Worm (Caenorhabditis elegans) whole organism, L1 larva: ENCODE measurements around the gene K01A11.3.

Experiments
- C04F5.9 ChIP-seq: sonication (generic microtip); optimal IDR thresholded peaks from 2 replicates; lab custom pipeline; 2016; ENCODE audit warnings: missing genetic modification characterization, missing compliant biosample characterization
- Y116A8C.19 ChIP-seq: sonication (generic microtip); optimal IDR thresholded peaks from 2 replicates; lab custom pipeline; 2016; ENCODE audit warnings: missing compliant biosample characterization, missing genetic modification characterization, borderline replicate concordance
- aha-1 ChIP-seq: fragments of 150-350 bp; optimal IDR thresholded peaks from 2 replicates; lab custom pipeline; 2014; ENCODE audit warnings: missing biosample characterization, missing genetic modification characterization
- alr-1 ChIP-seq: fragments of 200-800 bp; sonication (Bioruptor generic); optimal IDR thresholded peaks from 2 replicates; lab custom pipeline; 2018; ENCODE audit warnings: borderline replicate concordance, mild to moderate bottlenecking, missing genetic modification characterization, missing compliant biosample characterization
- blmp-1 ChIP-seq: fragments of 150-350 bp; optimal IDR thresholded peaks from 2 replicates; lab custom pipeline; 2014; ENCODE audit warnings: missing biosample characterization, missing genetic modification characterization
- ceh-8 ChIP-seq: fragments of 200-800 bp; sonication (Bioruptor generic); optimal IDR thresholded peaks from 2 replicates; lab custom pipeline; 2018; ENCODE audit warnings: mild to moderate bottlenecking, missing genetic modification characterization, moderate library complexity, missing compliant biosample characterization
- ceh-90 ChIP-seq: sonication (generic microtip); optimal IDR thresholded peaks from 2 replicates; lab custom pipeline; 2016; ENCODE audit warnings: missing genetic modification characterization, missing compliant biosample characterization
- dpl-1 ChIP-seq, 3 experiments: fragments of 150-350 bp in 2 of 3; sonication (generic microtip) in 1 of 3; optimal IDR thresholded peaks; 2 replicates each; lab custom pipeline; 2014 to 2017; ENCODE audit warnings: missing biosample characterization in 3 of 3, missing genetic modification characterization in 3 of 3, missing genetic modification reagents in 3 of 3
- efl-1 ChIP-seq, 4 experiments: fragments of 150-350 bp; optimal IDR thresholded peaks in 3 of 4; peaks in 1 of 4; 1 replicate in 1 of 4; 2 replicates in 3 of 4; lab custom pipeline; 2014; ENCODE audit warnings: missing biosample characterization in 2 of 4, missing genetic modification characterization in 2 of 4, missing genetic modification reagents in 2 of 4
- egl-13 ChIP-seq: sonication (generic microtip); optimal IDR thresholded peaks from 2 replicates; lab custom pipeline; 2016; ENCODE audit warnings: missing genotype, missing genetic modification reagents, missing genetic modification characterization, missing compliant biosample characterization
- egl-27 ChIP-seq, 2 experiments: fragments of 150-350 bp in 1 of 2; sonication (generic microtip); optimal IDR thresholded peaks; 3 replicates each; lab custom pipeline; 2017 to 2018; ENCODE audit warnings: missing biosample characterization in 2 of 2, missing genetic modification characterization in 2 of 2, missing genetic modification reagents in 2 of 2
- elt-2 ChIP-seq: sonication (generic microtip); optimal IDR thresholded peaks from 2 replicates; lab custom pipeline; 2016; ENCODE audit warnings: missing genetic modification characterization, mild to moderate bottlenecking, inconsistent platforms, missing compliant biosample characterization, missing genetic modification reagents
- elt-3 ChIP-seq, 6 experiments: fragments of 150-350 bp in 1 of 6; sonication (generic microtip); optimal IDR thresholded peaks; 2 replicates each; lab custom pipeline; 2017 to 2018; ENCODE audit warnings: missing biosample characterization in 6 of 6, missing genetic modification characterization in 6 of 6, inconsistent platforms in 1 of 6
- fkh-10 ChIP-seq: sonication (generic microtip); optimal IDR thresholded peaks from 2 replicates; lab custom pipeline; 2017; ENCODE audit warnings: missing biosample characterization, missing genetic modification reagents, missing genetic modification characterization
- fkh-8 ChIP-seq: sonication (generic microtip); optimal IDR thresholded peaks from 2 replicates; lab custom pipeline; 2016; ENCODE audit warnings: mild to moderate bottlenecking, missing genetic modification characterization, missing compliant biosample characterization
- fos-1 ChIP-seq: fragments of 150-350 bp; optimal IDR thresholded peaks from 2 replicates; lab custom pipeline; 2014; ENCODE audit warnings: missing biosample characterization, missing genetic modification characterization
- hlh-17 ChIP-seq: fragments of 200-800 bp; sonication (Bioruptor generic); optimal IDR thresholded peaks from 2 replicates; lab custom pipeline; 2018; ENCODE audit warnings: missing genetic modification characterization, mild to moderate bottlenecking, missing compliant biosample characterization, moderate library complexity, borderline replicate concordance
- hpl-2 ChIP-seq: fragments of 150-350 bp; optimal IDR thresholded peaks from 2 replicates; lab custom pipeline; 2014; ENCODE audit warnings: missing biosample characterization, missing genetic modification reagents, missing genetic modification characterization
- lin-15B ChIP-seq: fragments of 150-350 bp; sonication (generic microtip); optimal IDR thresholded peaks from 3 replicates; lab custom pipeline; 2014; ENCODE audit warnings: missing biosample characterization, missing genetic modification characterization
- lin-35 ChIP-seq, 2 experiments: fragments of 150-350 bp; optimal IDR thresholded peaks; 2 replicates each; lab custom pipeline; 2014; ENCODE audit warnings: missing biosample characterization in 2 of 2, missing genetic modification characterization in 2 of 2, missing genetic modification reagents in 2 of 2
- lin-39 ChIP-seq: fragments of 150-350 bp; optimal IDR thresholded peaks from 2 replicates; lab custom pipeline; 2014; ENCODE audit warnings: missing biosample characterization, missing genetic modification reagents, missing genetic modification characterization
- lir-3 ChIP-seq: sonication (generic microtip); optimal IDR thresholded peaks from 2 replicates; lab custom pipeline; 2016; ENCODE audit warnings: mild to moderate bottlenecking, missing genetic modification characterization, moderate library complexity, missing compliant biosample characterization; ENCODE audit not compliant: poor library complexity
- lsy-2 ChIP-seq, 2 experiments: fragments of 150-350 bp; optimal IDR thresholded peaks; 2 replicates each; lab custom pipeline; 2014; ENCODE audit warnings: missing biosample characterization in 2 of 2, missing genetic modification characterization in 2 of 2
- mdl-1 ChIP-seq, 2 experiments: fragments of 150-350 bp; optimal IDR thresholded peaks; 2 replicates each; lab custom pipeline; 2014 to 2017; ENCODE audit warnings: missing biosample characterization in 2 of 2, missing genetic modification characterization in 2 of 2, inconsistent platforms in 1 of 2
- mep-1 ChIP-seq: fragments of 150-350 bp; optimal IDR thresholded peaks from 2 replicates; lab custom pipeline; 2014; ENCODE audit warnings: missing biosample characterization, missing genetic modification characterization
- nhr-19 ChIP-seq: fragments of 200-800 bp; sonication (Bioruptor generic); conservative IDR thresholded peaks from 2 replicates; pipeline ENCODE4 v1.3.6; 2022; ENCODE audit warnings: missing genetic modification characterization, missing compliant biosample characterization
- nhr-237 ChIP-seq: fragments of 150-350 bp; optimal IDR thresholded peaks from 2 replicates; lab custom pipeline; 2014; ENCODE audit warnings: missing biosample characterization, missing genetic modification characterization
- nhr-28 ChIP-seq: fragments of 150-350 bp; optimal IDR thresholded peaks from 2 replicates; lab custom pipeline; 2014; ENCODE audit warnings: missing biosample characterization, missing genetic modification characterization
- nhr-71 ChIP-seq: sonication (generic microtip); optimal IDR thresholded peaks from 2 replicates; lab custom pipeline; 2016; ENCODE audit warnings: mild to moderate bottlenecking, missing genetic modification characterization, moderate library complexity, missing compliant biosample characterization
- nhr-84 ChIP-seq: sonication (generic microtip); optimal IDR thresholded peaks from 2 replicates; lab custom pipeline; 2017; ENCODE audit warnings: missing biosample characterization, missing genetic modification characterization
- nhr-85 ChIP-seq: sonication (generic microtip); peaks from one replicate; lab custom pipeline; 2016; ENCODE audit warnings: missing genetic modification characterization, inconsistent platforms, missing compliant biosample characterization
- pag-3 ChIP-seq: sonication (generic microtip); optimal IDR thresholded peaks from 2 replicates; lab custom pipeline; 2017; ENCODE audit warnings: missing genetic modification characterization, mild to moderate bottlenecking, missing compliant biosample characterization, antibody characterized with exemption, borderline replicate concordance; ENCODE audit not compliant: insufficient read depth
- rnt-1 ChIP-seq: sonication (generic microtip); optimal IDR thresholded peaks from 2 replicates; lab custom pipeline; 2016; ENCODE audit warnings: mild to moderate bottlenecking, missing genetic modification characterization, moderate library complexity, missing compliant biosample characterization
- skn-1 ChIP-seq: fragments of 150-350 bp; optimal IDR thresholded peaks from 2 replicates; lab custom pipeline; 2014; ENCODE audit warnings: missing biosample characterization, missing genetic modification characterization
- snpc-4 ChIP-seq: fragments of 150-350 bp; optimal IDR thresholded peaks from 2 replicates; lab custom pipeline; 2014; ENCODE audit warnings: missing biosample characterization, missing genetic modification characterization
- snu-23 ChIP-seq: sonication (generic microtip); optimal IDR thresholded peaks from 2 replicates; lab custom pipeline; 2016; ENCODE audit warnings: missing genetic modification characterization, missing compliant biosample characterization
- tlp-1 ChIP-seq: fragments of 150-350 bp; optimal IDR thresholded peaks from 2 replicates; lab custom pipeline; 2014; ENCODE audit warnings: missing biosample characterization, missing genetic modification characterization
- unc-130 ChIP-seq: fragments of 150-350 bp; optimal IDR thresholded peaks from 2 replicates; lab custom pipeline; 2017; ENCODE audit warnings: missing biosample characterization, missing genetic modification characterization, inconsistent platforms
- unc-62 ChIP-seq: fragments of 150-350 bp; optimal IDR thresholded peaks from 2 replicates; lab custom pipeline; 2014; ENCODE audit warnings: missing biosample characterization, missing genetic modification reagents, missing genetic modification characterization
- unc-98 ChIP-seq: fragments of 200-800 bp; sonication (Bioruptor generic); IDR thresholded peaks from 2 replicates; pipeline ENCODE4 v1.3.6; 2022; ENCODE audit warnings: missing genetic modification characterization, missing compliant biosample characterization
- zag-1 ChIP-seq: fragments of 150-350 bp; optimal IDR thresholded peaks from 2 replicates; lab custom pipeline; 2014; ENCODE audit warnings: missing biosample characterization, missing genetic modification characterization
- ztf-11 ChIP-seq, 2 experiments: sonication (generic microtip); optimal IDR thresholded peaks; 2 replicates each; lab custom pipeline; 2016 to 2017; ENCODE audit warnings: missing genetic modification characterization in 2 of 2, missing biosample characterization in 1 of 2, missing compliant biosample characterization in 1 of 2

K01A11.3 gene

ce11 chrIII:3431385-3431784 is 21.0 kb downstream of the K01A11.3 start, which contains the start of gene K01A11.1:
Gene K01A11.1, minus strand, starts transcription at chrIII:3431485.
- TF ChIP-seq fos-1 (tag; lab: Kevin White, UChicago) (no peak), blmp-1 (tag; lab: Kevin White, UChicago) (no peak), ceh-90 (tag; lab: Kevin White, UChicago) (no peak), ceh-8 (GFP tag; lab: Kevin White, UChicago) (no peak), elt-2 (tag; lab: Kevin White, UChicago) (no peak), mep-1 (no peak), nhr-84 (no peak), lin-35 (GFP tag; optimal IDR thresholded peaks at IDR 0.05; lab: Kevin White, UChicago) (no peak)

ce11 chrIII:3430667-3431066 is 21.7 kb downstream of the K01A11.3 start:
- no peak for TF ChIP-seq unc-62
- no peak for TF ChIP-seq alr-1 (tag; lab: Kevin White, UChicago)
- no peak for TF ChIP-seq lin-39 (tag; lab: Kevin White, UChicago)
- TF ChIP-seq fkh-10 (GFP tag; lab: Kevin White, UChicago) = no peak

ce11 chrIII:3429761-3430160 is 22.7 kb downstream of the K01A11.3 start:
- TF ChIP-seq Y116A8C.19 (no peak), lin-35 (GFP tag; optimal IDR thresholded peaks at IDR 0.05; lab: Kevin White, UChicago) (no peak), tlp-1 (tag; lab: Kevin White, UChicago) (no peak), nhr-19 (GFP tag; lab: Robert Waterston, UW) (no peak), hlh-17 (GFP tag; lab: Kevin White, UChicago) (no peak), elt-3 (tag; optimal IDR thresholded peaks at IDR 0.05; lab: Kevin White, UChicago) (no peak), lin-39 (tag; lab: Kevin White, UChicago) (no peak), snpc-4 (tag; lab: Kevin White, UChicago) (no peak), C04F5.9 (tag; lab: Kevin White, UChicago) (no peak), egl-27 (tag; optimal IDR thresholded peaks at IDR 0.05; lab: Kevin White, UChicago) (no peak), ztf-11 (tag; optimal IDR thresholded peaks at IDR 0.05; lab: Kevin White, UChicago) (no peak)

- TF ChIP-seq egl-13 (tag; lab: Kevin White, UChicago) (no peak), mdl-1 (tag; optimal IDR thresholded peaks at IDR 0.05; lab: Kevin White, UChicago) (no peak), efl-1 (optimal IDR thresholded peaks at IDR 0.05; lab: Kevin White, UChicago) (no peak), efl-1 (GFP tag; optimal IDR thresholded peaks at IDR 0.05 in 1 of 2; lab: Kevin White, UChicago) (no peak), nhr-237 (tag; lab: Kevin White, UChicago) (no peak), zag-1 (tag; lab: Kevin White, UChicago) (no peak), nhr-19 (GFP tag; lab: Robert Waterston, UW) (no peak), lsy-2 (tag; optimal IDR thresholded peaks at IDR 0.05; lab: Kevin White, UChicago) (no peak), nhr-28 (no peak), skn-1 (tag; lab: Kevin White, UChicago) (no peak), blmp-1 (tag; lab: Kevin White, UChicago) (no peak), rnt-1 (tag; lab: Kevin White, UChicago) (no peak), fos-1 (tag; lab: Kevin White, UChicago) (no peak), aha-1 (tag; lab: Kevin White, UChicago) (no peak), hpl-2 (GFP tag; lab: Kevin White, UChicago) (no peak), nhr-71 (tag; lab: Kevin White, UChicago) (no peak), lin-15B (tag; lab: Kevin White, UChicago) (no peak)
Observed at ce11 chrIII:3428574-3428973, 23.8 kb downstream of the K01A11.3 start.

- no peak for TF ChIP-seq C04F5.9 (tag; lab: Kevin White, UChicago)
- TF ChIP-seq unc-98 (GFP tag; lab: Robert Waterston, UW) = no peak
- no peak for TF ChIP-seq lin-15B (tag; lab: Kevin White, UChicago)
- TF ChIP-seq egl-27 (tag; optimal IDR thresholded peaks at IDR 0.05; lab: Kevin White, UChicago) = no peak
- no peak for TF ChIP-seq tlp-1 (tag; lab: Kevin White, UChicago)
- TF ChIP-seq nhr-85 = no peak
- no peak for TF ChIP-seq zag-1 (tag; lab: Kevin White, UChicago)
- TF ChIP-seq pag-3 (tag; lab: Kevin White, UChicago) = no peak
- no peak for TF ChIP-seq fkh-8 (tag; lab: Kevin White, UChicago)
- no peak for TF ChIP-seq lin-35 (GFP tag; optimal IDR thresholded peaks at IDR 0.05; lab: Kevin White, UChicago)
- TF ChIP-seq nhr-71 (tag; lab: Kevin White, UChicago) = no peak
- no peak for TF ChIP-seq unc-130 (tag; lab: Kevin White, UChicago)
- no peak for TF ChIP-seq snu-23 (GFP tag; lab: Kevin White, UChicago)
- TF ChIP-seq dpl-1 (GFP tag; optimal IDR thresholded peaks at IDR 0.05; lab: Kevin White, UChicago) = no peak
- no peak for TF ChIP-seq lir-3 (tag; lab: Kevin White, UChicago)
- TF ChIP-seq nhr-19 (GFP tag; lab: Robert Waterston, UW) = no peak; the same call in 1 of the 2 replicates
- TF ChIP-seq, all 84 proteins: peak for 0
Observed at ce11 chrIII:3426741-3427140, 25.7 kb downstream of the K01A11.3 start.
